Worm (Caenorhabditis elegans): Measurements from ENCODE around the gene srbc-3.

srbc-3 gene

ce11 chrV:3308169-3308568, at the start of gene srbc-3:
Gene srbc-3, plus strand, starts transcription at chrV:3308469.
- no peak for TF ChIP-seq ceh-9 (tag; optimal IDR thresholded peaks at IDR 0.05)
- TF ChIP-seq lsy-12 (tag; optimal IDR thresholded peaks at IDR 0.05), result no peak
- TF ChIP-seq lin-39 (tag; optimal IDR thresholded peaks at IDR 0.05), result no peak
- no peak for TF ChIP-seq zag-1 (tag; optimal IDR thresholded peaks at IDR 0.05)
- no peak for TF ChIP-seq egl-27 (tag; optimal IDR thresholded peaks at IDR 0.05)
- no peak for TF ChIP-seq skn-1 (tag; optimal IDR thresholded peaks at IDR 0.05)
- TF ChIP-seq nhr-25 (tag; optimal IDR thresholded peaks at IDR 0.05), result no peak
- no peak for TF ChIP-seq nhr-23 (tag; optimal IDR thresholded peaks at IDR 0.05)
- TF ChIP-seq nhr-237 (tag; optimal IDR thresholded peaks at IDR 0.05), result no peak
- TF ChIP-seq mdl-1 (tag; optimal IDR thresholded peaks at IDR 0.05), result no peak
- no peak for TF ChIP-seq ztf-4 (tag; optimal IDR thresholded peaks at IDR 0.05)

ce11 chrV:3259168-3259622, 49.1 kb upstream of the srbc-3 start, which contains the start of gene T28A11.16:
Gene T28A11.16, minus strand, starts transcription at chrV:3259218.
- no peak for TF ChIP-seq lin-15B (tag; optimal IDR thresholded peaks at IDR 0.05)
- TF ChIP-seq egl-5 (tag; optimal IDR thresholded peaks at IDR 0.05), result no peak
- TF ChIP-seq jun-1 (tag; optimal IDR thresholded peaks at IDR 0.05), result no peak
- TF ChIP-seq ZK546.5 (tag; optimal IDR thresholded peaks at IDR 0.05), result no peak
- no peak for TF ChIP-seq daf-12 (tag; optimal IDR thresholded peaks at IDR 0.05)
- TF ChIP-seq nhr-76 (tag; optimal IDR thresholded peaks at IDR 0.05), result no peak
- TF ChIP-seq nhr-25 (tag; optimal IDR thresholded peaks at IDR 0.05), result no peak
- TF ChIP-seq fkh-2 (tag; optimal IDR thresholded peaks at IDR 0.05), result no peak
- TF ChIP-seq lsy-12 (tag; optimal IDR thresholded peaks at IDR 0.05), result no peak
- no peak for TF ChIP-seq lin-39 (tag; optimal IDR thresholded peaks at IDR 0.05)
- TF ChIP-seq nhr-67 (tag; optimal IDR thresholded peaks at IDR 0.05), result no peak
- no peak for TF ChIP-seq nhr-12 (tag; optimal IDR thresholded peaks at IDR 0.05)
- no peak for TF ChIP-seq R02D3.7 (tag; optimal IDR thresholded peaks at IDR 0.05)
- no peak for TF ChIP-seq mdl-1 (tag; optimal IDR thresholded peaks at IDR 0.05)
- no peak for TF ChIP-seq zag-1 (tag; optimal IDR thresholded peaks at IDR 0.05)
- TF ChIP-seq sea-2 (GFP tag; optimal IDR thresholded peaks at IDR 0.05), result no peak
- TF ChIP-seq elt-1 (tag; optimal IDR thresholded peaks at IDR 0.05), result no peak

- TF ChIP-seq mml-1 (tag; optimal IDR thresholded peaks at IDR 0.05) (no peak), fkh-2 (tag; optimal IDR thresholded peaks at IDR 0.05) (no peak), pqm-1 (tag; optimal IDR thresholded peaks at IDR 0.05) (no peak), elt-3 (tag; optimal IDR thresholded peaks at IDR 0.05) (no peak), mdl-1 (tag; optimal IDR thresholded peaks at IDR 0.05) (no peak), lsy-12 (tag; optimal IDR thresholded peaks at IDR 0.05) (no peak), egl-5 (tag; optimal IDR thresholded peaks at IDR 0.05) (no peak), elt-1 (tag; optimal IDR thresholded peaks at IDR 0.05) (no peak), nhr-76 (tag; optimal IDR thresholded peaks at IDR 0.05) (no peak), nhr-28 (tag; optimal IDR thresholded peaks at IDR 0.05) (no peak), lin-39 (tag; optimal IDR thresholded peaks at IDR 0.05) (no peak), ztf-11 (tag; optimal IDR thresholded peaks at IDR 0.05) (no peak)
These were observed 48.2 kb upstream of the srbc-3 start, which contains the start of gene srbc-5 for ce11 chrV:3260075-3260474. Gene srbc-5, plus strand, starts transcription at chrV:3260375.

- no peak for TF ChIP-seq nhr-237 (tag; optimal IDR thresholded peaks at IDR 0.05)
These were observed 42.1 kb upstream of the srbc-3 start, which contains the start of gene T28A11.17 for ce11 chrV:3266189-3266588. Gene T28A11.17, minus strand, starts transcription at chrV:3266289.

ce11 chrV:3267950-3268349, 40.3 kb upstream of the srbc-3 start, which contains the start of gene T28A11.18:
Gene T28A11.18, minus strand, starts transcription at chrV:3268050.
- TF ChIP-seq fkh-2 (tag; optimal IDR thresholded peaks at IDR 0.05) (no peak), ceh-28 (tag; optimal IDR thresholded peaks at IDR 0.05) (no peak), elt-2 (tag; optimal IDR thresholded peaks at IDR 0.05) (no peak), pha-4 (tag; optimal IDR thresholded peaks at IDR 0.05) (no peak), nhr-12 (tag; optimal IDR thresholded peaks at IDR 0.05) (no peak), daf-12 (tag; optimal IDR thresholded peaks at IDR 0.05) (no peak), ama-1 (optimal IDR thresholded peaks at IDR 0.05) (no peak), snpc-4 (tag; optimal IDR thresholded peaks at IDR 0.05) (no peak), nhr-23 (tag; optimal IDR thresholded peaks at IDR 0.05) (no peak), elt-3 (tag; optimal IDR thresholded peaks at IDR 0.05) (no peak), nhr-11 (tag; optimal IDR thresholded peaks at IDR 0.05) (no peak)

Data from whole organism, L3 larva.